Fruit fly (Drosophila melanogaster): Measurements from ENCODE around the gene NimB4.

DNA sequence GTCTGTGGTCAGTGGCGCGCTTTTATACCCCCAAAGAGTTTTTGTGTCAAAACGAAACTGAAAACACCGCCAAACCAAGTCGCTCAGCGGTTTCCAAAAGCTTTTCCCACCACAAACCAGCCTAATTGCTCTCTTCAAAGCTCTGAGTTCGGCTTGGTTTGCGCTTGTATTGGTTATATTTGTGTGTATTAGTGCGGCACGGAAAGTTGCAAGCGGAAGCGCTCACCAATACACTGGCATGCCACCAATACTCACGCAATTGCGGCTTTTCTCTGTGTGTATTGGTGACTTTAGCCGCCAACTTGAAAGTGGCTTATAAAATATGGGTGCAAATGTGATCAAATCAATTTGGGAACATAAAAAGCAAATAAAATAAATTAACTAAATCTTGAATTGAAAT, 22.3 kb downstream of the NimB4 start, which contains the start of gene Vajk3:
- no peak for TF ChIP-seq dsx (GFP tag; optimal IDR thresholded peaks at IDR 0.05; ENCODE audit: poor library complexity, severe bottlenecking)
- no peak for TF ChIP-seq CG6854 (GFP tag; optimal IDR thresholded peaks at IDR 0.05)
- no peak for TF ChIP-seq Sox102F (GFP tag; optimal IDR thresholded peaks at IDR 0.05)
- no peak for TF ChIP-seq OdsH (GFP tag; optimal IDR thresholded peaks at IDR 0.05)
- no peak for TF ChIP-seq CG6792 (GFP tag; optimal IDR thresholded peaks at IDR 0.05)
- TF ChIP-seq topi (GFP tag; optimal IDR thresholded peaks at IDR 0.05), result no peak
- TF ChIP-seq CG3919 (GFP tag; optimal IDR thresholded peaks at IDR 0.05), result no peak
- no peak for TF ChIP-seq Smox (GFP tag; optimal IDR thresholded peaks at IDR 0.05)
- no peak for TF ChIP-seq Hr38 (GFP tag; optimal IDR thresholded peaks at IDR 0.05)
- TF ChIP-seq salr (GFP tag; optimal IDR thresholded peaks at IDR 0.05), result no peak
- no peak for TF ChIP-seq Gug (GFP tag; IDR thresholded peaks at IDR 0.05)
- TF ChIP-seq CG1621 (tag; optimal IDR thresholded peaks at IDR 0.05), result no peak

Measured in whole organism, prepupa.